Worm (Caenorhabditis elegans) whole organism, L2 larva: ENCODE measurements around the gene Y46G5A.39.

Source experiments
- ama-1 ChIP-seq: fragments of 150-350 bp; optimal IDR thresholded peaks from 2 replicates; lab custom pipeline; 2018; ENCODE audit warnings: inconsistent platforms
- blmp-1 ChIP-seq: sonication (generic microtip); optimal IDR thresholded peaks from 2 replicates; lab custom pipeline; 2017; ENCODE audit warnings: missing genetic modification characterization, mild to moderate bottlenecking, missing compliant biosample characterization, antibody characterized with exemption, moderate library complexity; ENCODE audit not compliant: insufficient read depth
- elt-1 ChIP-seq: fragments of 150-350 bp; optimal IDR thresholded peaks from 2 replicates; lab custom pipeline; 2014; ENCODE audit warnings: missing biosample characterization, missing genetic modification characterization
- elt-3 ChIP-seq: sonication (generic microtip); optimal IDR thresholded peaks from 2 replicates; lab custom pipeline; 2017; ENCODE audit warnings: missing biosample characterization, missing genetic modification characterization
- lin-39 ChIP-seq: fragments of 150-350 bp; optimal IDR thresholded peaks from 2 replicates; lab custom pipeline; 2014; ENCODE audit warnings: missing biosample characterization, missing genetic modification reagents, missing genetic modification characterization
- lsy-2 ChIP-seq, 2 experiments: fragments of 150-350 bp in 1 of 2; sonication (generic microtip) in 1 of 2; optimal IDR thresholded peaks; 2 replicates each; lab custom pipeline; 2014 to 2017; ENCODE audit warnings: missing biosample characterization in 2 of 2, missing genetic modification characterization in 2 of 2
- mab-5 ChIP-seq: fragments of 150-350 bp; optimal IDR thresholded peaks from 2 replicates; lab custom pipeline; 2014; ENCODE audit warnings: missing biosample characterization, missing genetic modification characterization
- mdl-1 ChIP-seq, 2 experiments: fragments of 150-350 bp in 1 of 2; sonication (generic microtip) in 1 of 2; optimal IDR thresholded peaks; 2 replicates each; lab custom pipeline; 2017; ENCODE audit warnings: missing biosample characterization in 2 of 2, missing genetic modification characterization in 2 of 2
- nhr-11 ChIP-seq: fragments of 150-350 bp; optimal IDR thresholded peaks from 2 replicates; lab custom pipeline; 2014; ENCODE audit warnings: missing biosample characterization, missing genetic modification characterization

DNA sequence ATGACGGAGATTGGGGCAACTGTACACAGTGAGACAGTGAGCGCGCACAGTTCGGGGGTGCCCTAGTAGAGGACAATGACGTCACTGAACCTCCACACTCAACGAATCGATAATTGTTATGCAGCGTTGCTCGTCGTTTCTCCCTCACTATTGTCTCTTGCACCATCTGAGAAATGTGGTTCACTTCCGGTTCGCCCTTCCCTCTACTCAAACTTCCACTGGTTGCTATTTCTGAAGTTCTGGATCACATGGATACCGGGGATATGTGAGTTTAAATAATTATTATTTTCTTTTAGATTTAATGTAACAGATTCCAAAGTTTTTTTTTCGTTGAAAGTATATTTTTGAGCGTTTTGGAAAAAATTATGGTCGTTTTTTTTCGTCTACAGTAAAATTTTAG is 2.6 kb upstream of the Y46G5A.39 start, which contains the start of the genes Y46G5A.7 and Y46G5A.8:
- TF ChIP-seq blmp-1 (tag; lab: Kevin White, UChicago) (no peak), elt-3 (tag; lab: Kevin White, UChicago) (no peak), elt-1 (tag; lab: Kevin White, UChicago) (no peak), ama-1 (lab: Kevin White, UChicago) (no peak), lsy-2 (tag; optimal IDR thresholded peaks at IDR 0.05; lab: Kevin White, UChicago) (no peak), mdl-1 (tag; optimal IDR thresholded peaks at IDR 0.05; lab: Kevin White, UChicago) (no peak), nhr-11 (no peak), lin-39 (tag; lab: Kevin White, UChicago) (no peak), mab-5 (tag; lab: Kevin White, UChicago) (no peak)
